Worm (Caenorhabditis elegans) whole organism, mixed stage, embryonic: ENCODE measurements around the gene AC7.3.

Experiments used
- M03D4.4 ChIP-seq: sonication (generic microtip); optimal IDR thresholded peaks from 2 replicates; lab custom pipeline; 2017; ENCODE audit warnings: mild to moderate bottlenecking, missing genetic modification characterization, missing compliant biosample characterization
- bed-3 ChIP-seq: fragments of 200-800 bp; sonication (Bioruptor generic); optimal IDR thresholded peaks from 3 replicates; lab custom pipeline; 2018; ENCODE audit warnings: mild to moderate bottlenecking, missing genetic modification characterization, moderate library complexity, missing compliant biosample characterization
- blmp-1 ChIP-seq: fragments of 150-350 bp; optimal IDR thresholded peaks from 2 replicates; lab custom pipeline; 2014; ENCODE audit warnings: missing biosample characterization, missing genetic modification characterization
- ceh-39 ChIP-seq: fragments of 150-350 bp; optimal IDR thresholded peaks from 2 replicates; lab custom pipeline; 2014; ENCODE audit warnings: missing biosample characterization, missing genetic modification characterization
- ceh-43 ChIP-seq: fragments of 200-800 bp; sonication (Bioruptor generic); optimal IDR thresholded peaks from 2 replicates; lab custom pipeline; 2018; ENCODE audit warnings: mild to moderate bottlenecking, missing genetic modification characterization, moderate library complexity, missing compliant biosample characterization
- ceh-83 ChIP-seq: fragments of 200-800 bp; sonication (Bioruptor generic); optimal IDR thresholded peaks from 2 replicates; lab custom pipeline; 2018; ENCODE audit warnings: mild to moderate bottlenecking, missing genetic modification characterization, missing compliant biosample characterization
- cnd-1 ChIP-seq: fragments of 200-800 bp; sonication (Bioruptor generic); optimal IDR thresholded peaks from 2 replicates; lab custom pipeline; 2018; ENCODE audit warnings: mild to moderate bottlenecking, missing genetic modification characterization, missing compliant biosample characterization
- elt-1 ChIP-seq: sonication (generic microtip); optimal IDR thresholded peaks from 2 replicates; lab custom pipeline; 2017; ENCODE audit warnings: missing genetic modification characterization, mild to moderate bottlenecking, missing compliant biosample characterization, antibody characterized with exemption, moderate library complexity, borderline replicate concordance; ENCODE audit not compliant: insufficient read depth
- elt-3 ChIP-seq: fragments of 150-350 bp; optimal IDR thresholded peaks from 2 replicates; lab custom pipeline; 2014; ENCODE audit warnings: missing biosample characterization, missing genetic modification characterization
- flh-1 ChIP-seq: fragments of 200-800 bp; sonication (Bioruptor generic); optimal IDR thresholded peaks from 2 replicates; lab custom pipeline; 2018; ENCODE audit warnings: mild to moderate bottlenecking, missing genetic modification characterization, moderate library complexity, missing compliant biosample characterization
- ham-2 ChIP-seq: fragments of 200-800 bp; sonication (Bioruptor generic); optimal IDR thresholded peaks from 2 replicates; lab custom pipeline; 2018; ENCODE audit warnings: mild to moderate bottlenecking, missing genetic modification characterization, missing compliant biosample characterization
- hlh-1 ChIP-seq: fragments of 150-350 bp; optimal IDR thresholded peaks from 2 replicates; lab custom pipeline; 2014; ENCODE audit warnings: missing biosample characterization, missing genetic modification reagents, missing genetic modification characterization
- lin-32 ChIP-seq: fragments of 200-800 bp; sonication (Bioruptor generic); optimal IDR thresholded peaks from 2 replicates; lab custom pipeline; 2018; ENCODE audit warnings: mild to moderate bottlenecking, missing genetic modification characterization, missing compliant biosample characterization
- lsy-2 ChIP-seq: fragments of 150-350 bp; optimal IDR thresholded peaks from 2 replicates; lab custom pipeline; 2014; ENCODE audit warnings: missing biosample characterization, missing genetic modification characterization
- mab-5 ChIP-seq: fragments of 150-350 bp; optimal IDR thresholded peaks from 2 replicates; lab custom pipeline; 2014; ENCODE audit warnings: missing biosample characterization, missing genetic modification characterization
- mep-1 ChIP-seq: fragments of 150-350 bp; optimal IDR thresholded peaks from 2 replicates; lab custom pipeline; 2017; ENCODE audit warnings: missing biosample characterization, missing genetic modification reagents, missing genetic modification characterization, inconsistent platforms
- mls-2 ChIP-seq: sonication (generic microtip); optimal IDR thresholded peaks from 2 replicates; lab custom pipeline; 2016; ENCODE audit warnings: mild to moderate bottlenecking, missing genetic modification characterization, moderate library complexity, missing compliant biosample characterization
- nhr-12 ChIP-seq: fragments of 150-350 bp; optimal IDR thresholded peaks from 2 replicates; lab custom pipeline; 2014; ENCODE audit warnings: missing biosample characterization, missing genetic modification characterization
- nhr-2 ChIP-seq: fragments of 150-350 bp; optimal IDR thresholded peaks from 2 replicates; lab custom pipeline; 2014; ENCODE audit warnings: missing biosample characterization, missing genetic modification characterization
- nhr-237 ChIP-seq: fragments of 150-350 bp; optimal IDR thresholded peaks from 2 replicates; lab custom pipeline; 2014; ENCODE audit warnings: missing biosample characterization, missing genetic modification characterization
- nhr-28 ChIP-seq: fragments of 150-350 bp; optimal IDR thresholded peaks from 2 replicates; lab custom pipeline; 2014; ENCODE audit warnings: missing biosample characterization, missing genetic modification characterization
- pha-4 ChIP-seq: fragments of 150-350 bp; optimal IDR thresholded peaks from 2 replicates; lab custom pipeline; 2018; ENCODE audit warnings: missing biosample characterization, missing genetic modification reagents, missing genetic modification characterization
- sem-2 ChIP-seq: fragments of 200-800 bp; sonication (Bioruptor generic); optimal IDR thresholded peaks from 2 replicates; lab custom pipeline; 2018; ENCODE audit warnings: mild to moderate bottlenecking, missing genetic modification characterization, missing compliant biosample characterization
- snpc-4 ChIP-seq: fragments of 150-350 bp; optimal IDR thresholded peaks from 2 replicates; lab custom pipeline; 2014; ENCODE audit warnings: missing biosample characterization, missing genetic modification characterization
- sptf-1 ChIP-seq: sonication (generic microtip); optimal IDR thresholded peaks from 2 replicates; lab custom pipeline; 2017; ENCODE audit warnings: mild to moderate bottlenecking, missing genetic modification characterization, moderate library complexity, missing compliant biosample characterization
- tbx-8 ChIP-seq: fragments of 200-800 bp; sonication (Bioruptor generic); optimal IDR thresholded peaks from 2 replicates; lab custom pipeline; 2018; ENCODE audit warnings: mild to moderate bottlenecking, missing genetic modification characterization, moderate library complexity, missing compliant biosample characterization
- unc-120 ChIP-seq: sonication (generic microtip); optimal IDR thresholded peaks from 2 replicates; lab custom pipeline; 2017; ENCODE audit warnings: missing genetic modification characterization, missing compliant biosample characterization; ENCODE audit not compliant: poor library complexity, severe bottlenecking
- unc-62 ChIP-seq: fragments of 150-350 bp; optimal IDR thresholded peaks from 2 replicates; lab custom pipeline; 2014; ENCODE audit warnings: missing biosample characterization, missing genetic modification reagents, missing genetic modification characterization
- zip-8 ChIP-seq: fragments of 150-350 bp; optimal IDR thresholded peaks from 2 replicates; lab custom pipeline; 2014; ENCODE audit warnings: missing biosample characterization, missing genetic modification characterization
- ztf-11 ChIP-seq: fragments of 150-350 bp; optimal IDR thresholded peaks from 2 replicates; lab custom pipeline; 2014; ENCODE audit warnings: missing biosample characterization, missing genetic modification characterization

Gene AC7.3

DNA sequence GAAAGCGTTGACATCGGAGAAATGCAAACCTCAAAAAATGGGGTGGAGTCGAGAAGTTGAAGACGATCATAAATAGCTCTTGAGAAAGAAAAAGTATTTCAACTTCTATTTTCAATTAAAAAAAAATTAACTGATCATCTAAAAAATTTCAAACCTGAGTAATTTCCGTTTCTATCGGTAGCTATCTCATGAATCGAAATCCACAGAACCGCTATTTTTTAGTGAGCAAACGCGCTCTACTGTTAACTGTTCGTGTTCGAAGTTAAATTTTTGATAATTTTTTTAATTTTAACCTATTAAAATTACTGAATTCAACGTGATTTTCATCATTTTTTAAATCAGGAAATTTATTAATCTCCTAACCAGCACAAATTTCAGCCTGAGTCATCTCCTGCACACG lies 27.8 kb upstream of the AC7.3 start:
- TF ChIP-seq hlh-1 (tag; lab: Kevin White, UChicago): no peak
- TF ChIP-seq lin-32 (GFP tag; lab: Kevin White, UChicago): no peak
- TF ChIP-seq ztf-11 (tag; lab: Kevin White, UChicago): no peak
- no peak for TF ChIP-seq unc-120 (tag; lab: Kevin White, UChicago)
- TF ChIP-seq mep-1: no peak
- TF ChIP-seq elt-1 (tag; lab: Kevin White, UChicago): no peak
- TF ChIP-seq cnd-1 (tag; lab: Kevin White, UChicago): no peak
- TF ChIP-seq sptf-1 (tag; lab: Kevin White, UChicago): no peak
- no peak for TF ChIP-seq blmp-1 (tag; lab: Kevin White, UChicago)
- TF ChIP-seq nhr-12: no peak
- TF ChIP-seq nhr-237 (tag; lab: Kevin White, UChicago): no peak
- TF ChIP-seq, all 35 proteins: peak for 0

DNA sequence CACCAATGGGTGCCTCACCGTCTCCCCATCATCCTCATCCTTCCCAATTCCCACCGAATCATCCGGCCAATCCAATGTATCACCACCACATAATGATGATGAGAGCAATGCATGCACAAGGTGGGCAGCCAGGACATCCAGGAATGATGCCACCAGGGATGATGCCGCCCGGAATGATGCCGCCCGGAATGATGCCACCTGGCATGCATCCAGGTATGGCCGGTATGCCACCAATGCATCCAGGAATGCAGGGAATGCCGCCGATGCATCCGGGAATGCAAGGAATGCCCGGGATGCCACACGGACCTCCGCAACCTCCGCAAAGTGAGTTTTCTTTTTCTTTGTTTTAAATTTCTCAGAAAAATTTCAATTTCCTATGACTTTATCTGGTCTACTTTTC lies 25.9 kb upstream of the AC7.3 start:
- no peak for TF ChIP-seq lin-32 (GFP tag; lab: Kevin White, UChicago)
- TF ChIP-seq nhr-12: no peak
- TF ChIP-seq lsy-2 (tag; lab: Kevin White, UChicago): no peak
- TF ChIP-seq snpc-4: no peak
- TF ChIP-seq pha-4 (tag; lab: Kevin White, UChicago): no peak
- TF ChIP-seq nhr-2 (tag; lab: Kevin White, UChicago): no peak
- no peak for TF ChIP-seq mab-5 (tag; lab: Kevin White, UChicago)

- TF ChIP-seq elt-1 (tag; lab: Kevin White, UChicago) (no peak), ceh-83 (GFP tag; lab: Kevin White, UChicago) (no peak), sem-2 (GFP tag; lab: Kevin White, UChicago) (no peak), flh-1 (GFP tag; lab: Kevin White, UChicago) (no peak), ham-2 (GFP tag; lab: Kevin White, UChicago) (no peak)
- TF ChIP-seq, all 35 proteins: peak for 0
These were observed 25.2 kb upstream of the AC7.3 start for ce11 chrIV:5086243-5086960.

- TF ChIP-seq mls-2 (tag; lab: Kevin White, UChicago): no peak
- TF ChIP-seq tbx-8 (GFP tag; lab: Kevin White, UChicago): no peak
- no peak for TF ChIP-seq hlh-1 (tag; lab: Kevin White, UChicago)
- no peak for TF ChIP-seq bed-3 (GFP tag; lab: Kevin White, UChicago)
- no peak for TF ChIP-seq unc-62 (GFP tag; lab: Kevin White, UChicago)
- no peak for TF ChIP-seq ceh-83 (GFP tag; lab: Kevin White, UChicago)
- no peak for TF ChIP-seq sem-2 (GFP tag; lab: Kevin White, UChicago)
- TF ChIP-seq lsy-2 (tag; lab: Kevin White, UChicago): no peak
- TF ChIP-seq nhr-237 (tag; lab: Kevin White, UChicago): no peak
These were observed 24.7 kb upstream of the AC7.3 start for ce11 chrIV:5086961-5087326.

ce11 chrIV:5088814-5089322 lies 22.8 kb upstream of the AC7.3 start, which contains the start of gene ivd-1:
ivd-1 (minus strand) TSS chrIV:5088864.
- no peak for TF ChIP-seq flh-1 (GFP tag; lab: Kevin White, UChicago)
- no peak for TF ChIP-seq snpc-4
- no peak for TF ChIP-seq hlh-1 (tag; lab: Kevin White, UChicago)
- no peak for TF ChIP-seq lsy-2 (tag; lab: Kevin White, UChicago)
- TF ChIP-seq ham-2 (GFP tag; lab: Kevin White, UChicago): no peak
- no peak for TF ChIP-seq sem-2 (GFP tag; lab: Kevin White, UChicago)
- TF ChIP-seq M03D4.4 (tag; lab: Kevin White, UChicago): no peak
- no peak for TF ChIP-seq ceh-43 (GFP tag; lab: Kevin White, UChicago)
- TF ChIP-seq nhr-28: no peak
- no peak for TF ChIP-seq bed-3 (GFP tag; lab: Kevin White, UChicago)
- no peak for TF ChIP-seq lin-32 (GFP tag; lab: Kevin White, UChicago)
- TF ChIP-seq elt-3 (tag; lab: Kevin White, UChicago): no peak
- no peak for TF ChIP-seq nhr-12
- TF ChIP-seq unc-62 (GFP tag; lab: Kevin White, UChicago): no peak
- no peak for TF ChIP-seq zip-8
- TF ChIP-seq unc-120 (tag; lab: Kevin White, UChicago): no peak
- TF ChIP-seq mab-5 (tag; lab: Kevin White, UChicago): no peak
- no peak for TF ChIP-seq ceh-39 (tag; lab: Kevin White, UChicago)
